Worm (Caenorhabditis elegans): ENCODE results near the gene C50C3.19.

Gene C50C3.19

DNA sequence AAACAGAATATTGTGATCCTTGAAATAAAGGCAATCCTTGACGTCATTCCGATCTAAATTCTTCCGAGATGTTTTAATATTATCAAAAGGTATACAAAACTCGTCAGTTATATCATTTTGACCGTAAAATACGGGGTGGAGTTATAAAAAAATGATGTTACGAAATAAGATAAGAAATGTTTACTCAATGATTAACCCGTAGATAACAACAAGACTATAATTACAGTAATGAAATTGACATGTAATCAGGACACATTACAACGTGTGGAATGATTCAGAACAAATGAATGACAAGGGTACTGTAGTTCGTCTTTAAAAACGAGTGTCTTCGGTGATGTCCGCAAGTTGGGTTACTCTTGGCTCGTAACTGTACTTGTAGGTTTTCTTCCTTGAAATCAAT is 47.2 kb downstream of the C50C3.19 start, which contains the start of gene tsp-2:
Gene tsp-2 (minus strand): TSS at position 109 of the 400 bp plus-strand sequence.
- TF ChIP-seq zfp-3 (GFP tag; conservative IDR thresholded peaks at IDR 0.05) (no peak), unc-62 (GFP tag; optimal IDR thresholded peaks at IDR 0.05 in 1 of 2) (peak in 1 of 2 experiments; percentile 28), unc-62 (tag; optimal IDR thresholded peaks at IDR 0.05) (no peak), nhr-28 (tag; optimal IDR thresholded peaks at IDR 0.05) (peak; percentile 88), ceh-44 (GFP tag; IDR thresholded peaks at IDR 0.05) (no peak), ceh-28 (tag; optimal IDR thresholded peaks at IDR 0.05) (no peak), T20F7.1 (GFP tag; optimal IDR thresholded peaks at IDR 0.05) (peak; percentile 17), F44E2.7 (GFP tag; IDR thresholded peaks at IDR 0.05) (no peak), Y5F2A.4 (GFP tag; optimal IDR thresholded peaks at IDR 0.05) (no peak), ZK337.2 (GFP tag; IDR thresholded peaks at IDR 0.05) (no peak), arid-1 (GFP tag; conservative IDR thresholded peaks at IDR 0.05) (no peak), lin-13 (GFP tag; optimal IDR thresholded peaks at IDR 0.05) (no peak), mes-2 (tag; optimal IDR thresholded peaks at IDR 0.05; ENCODE audit: poor library complexity, severe bottlenecking) (no peak), nhr-6 (tag; optimal IDR thresholded peaks at IDR 0.05) (no peak), daf-16 (GFP tag; optimal IDR thresholded peaks at IDR 0.05) (no peak), daf-16 (tag; optimal IDR thresholded peaks at IDR 0.05) (peak; percentile 73), F10B5.3 (tag; optimal IDR thresholded peaks at IDR 0.05) (no peak), mxl-3 (GFP tag; optimal IDR thresholded peaks at IDR 0.05) (no peak), mdt-29 (GFP tag; IDR thresholded peaks at IDR 0.05) (no peak), nhr-76 (tag; optimal IDR thresholded peaks at IDR 0.05) (no peak), dmd-8 (GFP tag; IDR thresholded peaks at IDR 0.05) (no peak), R02D3.7 (tag; optimal IDR thresholded peaks at IDR 0.05) (no peak), dmd-6 (GFP tag; IDR thresholded peaks at IDR 0.05) (peak; percentile 84), ZK546.5 (tag; optimal IDR thresholded peaks at IDR 0.05) (no peak), egl-27 (tag; optimal IDR thresholded peaks at IDR 0.05) (no peak), F37D6.2 (tag; optimal IDR thresholded peaks at IDR 0.05) (no peak), nhr-41 (GFP tag; IDR thresholded peaks at IDR 0.05) (no peak), nhr-11 (tag; optimal IDR thresholded peaks at IDR 0.05) (no peak), attf-4 (tag; optimal IDR thresholded peaks at IDR 0.05) (no peak), nhr-102 (tag; optimal IDR thresholded peaks at IDR 0.05) (no peak), hlh-11 (tag; optimal IDR thresholded peaks at IDR 0.05) (peak; percentile 54), lin-29 (GFP tag; IDR thresholded peaks at IDR 0.05) (no peak), pqm-1 (tag; optimal IDR thresholded peaks at IDR 0.05) (peak; percentile 39), nhr-237 (tag; optimal IDR thresholded peaks at IDR 0.05) (no peak), vab-7 (GFP tag; IDR thresholded peaks at IDR 0.05) (no peak), spr-3 (GFP tag; optimal IDR thresholded peaks at IDR 0.05) (no peak), ceh-32 (tag; optimal IDR thresholded peaks at IDR 0.05; ENCODE audit: poor library complexity) (no peak), daf-8 (GFP tag; IDR thresholded peaks at IDR 0.05) (no peak), nhr-111 (GFP tag; optimal IDR thresholded peaks at IDR 0.05) (no peak), fos-1 (tag; optimal IDR thresholded peaks at IDR 0.05) (no peak), Y75B8A.6 (GFP tag; IDR thresholded peaks at IDR 0.05) (no peak), php-3 (GFP tag; IDR thresholded peaks at IDR 0.05) (peak; percentile 95), mdl-1 (tag; optimal IDR thresholded peaks at IDR 0.05) (no peak), lsy-2 (tag; optimal IDR thresholded peaks at IDR 0.05) (peak in 1 of 2 experiments; percentile 75), ces-1 (GFP tag; optimal IDR thresholded peaks at IDR 0.05) (no peak), dve-1 (tag; optimal IDR thresholded peaks at IDR 0.05; ENCODE audit: insufficient read depth) (peak; percentile 76), lin-15B (tag; optimal IDR thresholded peaks at IDR 0.05) (no peak), hmg-1.1 (GFP tag; IDR thresholded peaks at IDR 0.05) (no peak), nhr-25 (tag; optimal IDR thresholded peaks at IDR 0.05; ENCODE audit: borderline replicate concordance, insufficient read depth) (no peak), mxl-2 (GFP tag; conservative IDR thresholded peaks at IDR 0.05) (no peak), zip-2 (tag; optimal IDR thresholded peaks at IDR 0.05) (peak; percentile 6), lir-3 (tag; optimal IDR thresholded peaks at IDR 0.05) (no peak), nhr-77 (tag; optimal IDR thresholded peaks at IDR 0.05) (peak; percentile 73)

All from whole organism, L4 larva.